Fruit fly (Drosophila melanogaster) whole organism: ENCODE data around the gene Ttc19.

Experiments used
- CG8478 ChIP-seq: fragments of >200 bp; optimal IDR thresholded peaks from 2 replicates; lab custom pipeline; 2018; ENCODE audit warnings: inconsistent platforms
- Dll ChIP-seq: fragments of >200 bp; optimal IDR thresholded peaks from 2 replicates; lab custom pipeline; 2017
- EcR ChIP-seq, 2 experiments: fragments of >200 bp; optimal IDR thresholded peaks; 2 replicates each; lab custom pipeline; 2017; ENCODE audit warnings: missing biosample characterization in 2 of 2, missing genetic modification characterization in 2 of 2, missing genetic modification reagents in 2 of 2
- pan ChIP-seq: fragments of >200 bp; optimal IDR thresholded peaks from 2 replicates; lab custom pipeline; 2017
- usp ChIP-seq: fragments of >200 bp; optimal IDR thresholded peaks from 2 replicates; lab custom pipeline; 2017; ENCODE audit warnings: missing biosample characterization, missing genetic modification characterization, mixed read lengths

DNA sequence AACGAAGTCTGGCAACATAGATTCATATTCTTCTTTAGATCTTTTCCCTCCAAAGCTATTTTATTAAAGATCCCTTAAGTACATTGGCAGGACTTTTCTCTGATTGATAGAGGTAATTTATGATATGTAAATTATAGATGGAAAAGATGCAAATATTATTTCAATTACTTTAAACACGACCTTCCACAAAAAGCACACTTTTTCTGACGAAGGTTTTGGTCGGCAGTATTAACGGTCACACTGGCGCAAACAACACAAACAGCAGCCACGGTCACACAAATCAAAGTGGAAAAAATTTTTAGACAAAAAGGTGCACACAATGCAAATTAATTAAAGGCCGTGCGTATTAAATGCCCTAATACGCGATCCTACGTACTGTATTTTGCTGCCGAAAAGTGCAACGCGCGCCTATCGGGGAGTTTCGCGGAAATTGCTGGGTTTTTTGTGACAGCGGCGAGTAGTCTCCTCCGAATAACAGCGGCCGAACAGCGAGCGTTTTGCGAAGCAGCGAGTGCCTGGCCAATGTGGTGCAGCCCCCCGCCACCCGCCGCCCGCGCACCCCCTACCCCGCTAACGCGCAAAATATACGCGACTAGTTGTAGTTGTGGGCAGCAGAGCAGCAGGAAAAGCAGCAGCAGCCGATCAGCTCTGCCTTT, 9.0 kb upstream of the Ttc19 start, which contains the start of gene CG10492:
- TF ChIP-seq CG8478 (lab: Kevin White, UChicago) (no peak), EcR (GFP tag; optimal IDR thresholded peaks at IDR 0.05; lab: Kevin White, UChicago) (no peak), pan (lab: Kevin White, UChicago) (no peak), Dll (no peak), usp (GFP tag; lab: Kevin White, UChicago) (no peak)
